Worm (Caenorhabditis elegans) whole organism, young adult: ENCODE data around the gene srb-3.

ENCODE experiments used
- B0035.1 ChIP-seq: sonication (generic microtip); optimal IDR thresholded peaks from 2 replicates; lab custom pipeline; 2016; ENCODE audit warnings: missing genetic modification characterization, mild to moderate bottlenecking, missing compliant biosample characterization, missing genotype, missing genetic modification reagents
- C17E4.6 ChIP-seq: fragments of 200-800 bp; sonication (Bioruptor generic); IDR thresholded peaks from 2 replicates; pipeline ENCODE4 v1.3.6; 2022; ENCODE audit warnings: missing genetic modification reagents, missing genetic modification characterization, missing compliant biosample characterization
- D2030.7 ChIP-seq: fragments of 200-800 bp; sonication (Bioruptor generic); IDR thresholded peaks from 2 replicates; pipeline ENCODE4 v1.3.6; 2022; ENCODE audit warnings: missing genetic modification reagents, missing genetic modification characterization, missing compliant biosample characterization
- F23B12.7 ChIP-seq: sonication (generic microtip); optimal IDR thresholded peaks from 2 replicates; lab custom pipeline; 2017; ENCODE audit warnings: missing genetic modification characterization, mild to moderate bottlenecking, missing compliant biosample characterization, antibody characterized with exemption, moderate library complexity; ENCODE audit not compliant: insufficient read depth
- F37B4.10 ChIP-seq: fragments of 200-800 bp; sonication (Bioruptor generic); IDR thresholded peaks from 2 replicates; pipeline ENCODE4 v1.3.6; 2022; ENCODE audit warnings: missing genetic modification characterization, missing compliant biosample characterization
- F49E8.2 ChIP-seq: sonication (generic microtip); optimal IDR thresholded peaks from 3 replicates; lab custom pipeline; 2017; ENCODE audit warnings: missing genetic modification characterization, mild to moderate bottlenecking, missing compliant biosample characterization, antibody characterized with exemption, moderate library complexity; ENCODE audit not compliant: insufficient read depth
- F55B11.4 ChIP-seq: sonication (generic microtip); optimal IDR thresholded peaks from 2 replicates; lab custom pipeline; 2016; ENCODE audit warnings: missing compliant biosample characterization, missing genetic modification characterization, borderline replicate concordance; ENCODE audit not compliant: insufficient read depth
- F57C9.4 ChIP-seq: sonication (generic microtip); optimal IDR thresholded peaks from 2 replicates; lab custom pipeline; 2017; ENCODE audit warnings: mild to moderate bottlenecking, missing genetic modification characterization, missing compliant biosample characterization
- T26A5.8 ChIP-seq: sonication (generic microtip); optimal IDR thresholded peaks from 2 replicates; lab custom pipeline; 2016; ENCODE audit warnings: missing genetic modification characterization, missing compliant biosample characterization
- Y53F4B.3 ChIP-seq: fragments of 200-800 bp; sonication (Bioruptor generic); IDR thresholded peaks from 2 replicates; pipeline ENCODE4 v1.3.6; 2022; ENCODE audit warnings: missing genetic modification reagents, missing genetic modification characterization, missing compliant biosample characterization
- Y95B8A.8 ChIP-seq: fragments of 200-800 bp; sonication (Bioruptor generic); IDR thresholded peaks from 2 replicates; pipeline ENCODE4 v1.3.6; 2022; ENCODE audit warnings: missing genetic modification reagents, missing genetic modification characterization, missing compliant biosample characterization
- attf-3 ChIP-seq: fragments of 200-800 bp; sonication (Bioruptor generic); conservative IDR thresholded peaks from 2 replicates; pipeline ENCODE4 v1.3.6; 2022; ENCODE audit warnings: missing genetic modification reagents, missing genetic modification characterization, missing compliant biosample characterization
- attf-6 ChIP-seq: fragments of 200-800 bp; sonication (Bioruptor generic); IDR thresholded peaks from 2 replicates; pipeline ENCODE4 v1.3.6; 2022; ENCODE audit warnings: missing genetic modification reagents, missing genetic modification characterization, missing compliant biosample characterization
- bed-1 ChIP-seq: fragments of 200-800 bp; sonication (Bioruptor generic); IDR thresholded peaks from 2 replicates; pipeline ENCODE4 v1.3.6; 2022; ENCODE audit warnings: missing genetic modification reagents, missing genetic modification characterization, missing compliant biosample characterization
- bed-2 ChIP-seq: fragments of 200-800 bp; sonication (Bioruptor generic); IDR thresholded peaks from 2 replicates; pipeline ENCODE4 v1.3.6; 2022; ENCODE audit warnings: missing genetic modification reagents, missing genetic modification characterization, missing compliant biosample characterization
- cebp-1 ChIP-seq, 2 experiments: fragments of 200-800 bp in 1 of 2; sonication (Bioruptor generic) in 1 of 2; sonication (generic microtip) in 1 of 2; IDR thresholded peaks in 1 of 2; optimal IDR thresholded peaks in 1 of 2; 2 replicates each; pipeline versions ENCODE4 v1.3.6 to Lab custom; 2017 to 2022; ENCODE audit warnings: missing compliant biosample characterization in 2 of 2, missing genetic modification characterization in 2 of 2, mild to moderate bottlenecking in 1 of 2, missing genetic modification reagents in 1 of 2, moderate library complexity in 1 of 2
- ceh-40 ChIP-seq: fragments of 200-800 bp; sonication (Bioruptor generic); IDR thresholded peaks from 2 replicates; pipeline ENCODE4 v1.3.6; 2022; ENCODE audit warnings: missing genetic modification characterization, missing compliant biosample characterization
- ceh-58 ChIP-seq: fragments of 200-800 bp; sonication (Bioruptor generic); IDR thresholded peaks from 2 replicates; pipeline ENCODE4 v1.3.6; 2022; ENCODE audit warnings: missing genetic modification characterization, missing compliant biosample characterization
- ceh-91 ChIP-seq: fragments of 200-800 bp; sonication (Bioruptor generic); IDR thresholded peaks from 2 replicates; pipeline ENCODE4 v1.3.6; 2022; ENCODE audit warnings: missing genetic modification reagents, missing genetic modification characterization, missing compliant biosample characterization
- dpff-1 ChIP-seq: sonication (generic microtip); optimal IDR thresholded peaks from 2 replicates; lab custom pipeline; 2017; ENCODE audit warnings: mild to moderate bottlenecking, missing genetic modification characterization, missing compliant biosample characterization
- dpl-1 ChIP-seq: fragments of 150-350 bp; optimal IDR thresholded peaks from 2 replicates; lab custom pipeline; 2014; ENCODE audit warnings: missing biosample characterization, missing genetic modification reagents, missing genetic modification characterization
- egl-18 ChIP-seq: fragments of 200-800 bp; sonication (Bioruptor generic); IDR thresholded peaks from 2 replicates; pipeline ENCODE4 v1.3.6; 2022; ENCODE audit warnings: missing genetic modification reagents, missing genetic modification characterization, missing compliant biosample characterization
- egrh-3 ChIP-seq: fragments of 200-800 bp; sonication (Bioruptor generic); IDR thresholded peaks from 2 replicates; pipeline ENCODE4 v1.3.6; 2022; ENCODE audit warnings: missing genetic modification reagents, missing genetic modification characterization, missing compliant biosample characterization
- ets-4 ChIP-seq: fragments of 200-800 bp; sonication (Bioruptor generic); optimal IDR thresholded peaks from 2 replicates; lab custom pipeline; 2018; ENCODE audit warnings: mild to moderate bottlenecking, missing genetic modification characterization, missing compliant biosample characterization
- fkh-3 ChIP-seq: sonication (generic microtip); optimal IDR thresholded peaks from 2 replicates; lab custom pipeline; 2016; ENCODE audit warnings: mild to moderate bottlenecking, missing genetic modification characterization, missing compliant biosample characterization
- him-1 ChIP-seq: sonication (generic microtip); optimal IDR thresholded peaks from 2 replicates; lab custom pipeline; 2016; ENCODE audit warnings: missing genotype, missing genetic modification reagents, missing genetic modification characterization, missing compliant biosample characterization
- hlh-26 ChIP-seq: fragments of 200-800 bp; sonication (Bioruptor generic); conservative IDR thresholded peaks from 2 replicates; pipeline ENCODE4 v1.3.6; 2022; ENCODE audit warnings: missing genetic modification reagents, missing genetic modification characterization, missing compliant biosample characterization
- hsf-1 ChIP-seq: fragments of 200-800 bp; sonication (Bioruptor generic); IDR thresholded peaks from 2 replicates; pipeline ENCODE4 v1.3.6; 2022; ENCODE audit warnings: missing genetic modification reagents, missing genetic modification characterization, missing compliant biosample characterization
- lin-35 ChIP-seq, 3 experiments: fragments of 150-350 bp in 2 of 3; sonication (generic microtip) in 1 of 3; optimal IDR thresholded peaks; 2 replicates each; lab custom pipeline; 2014 to 2018; ENCODE audit warnings: missing biosample characterization in 3 of 3, missing genetic modification characterization in 3 of 3, missing genetic modification reagents in 3 of 3
- lsy-27 ChIP-seq: sonication (generic microtip); optimal IDR thresholded peaks from 2 replicates; lab custom pipeline; 2017; ENCODE audit warnings: missing genetic modification characterization, mild to moderate bottlenecking, missing compliant biosample characterization, antibody characterized with exemption, missing genotype, borderline replicate concordance; ENCODE audit not compliant: insufficient read depth
- mcd-1 ChIP-seq: fragments of 200-800 bp; sonication (Bioruptor generic); IDR thresholded peaks from 2 replicates; pipeline ENCODE4 v1.3.6; 2022; ENCODE audit warnings: missing genetic modification reagents, missing genetic modification characterization, missing compliant biosample characterization
- nfya-1 ChIP-seq: sonication (generic microtip); optimal IDR thresholded peaks from 2 replicates; lab custom pipeline; 2017; ENCODE audit warnings: antibody characterized with exemption, missing compliant biosample characterization, missing genetic modification characterization, borderline replicate concordance; ENCODE audit not compliant: insufficient read depth
- nfyb-1 ChIP-seq: fragments of 200-800 bp; sonication (Bioruptor generic); IDR thresholded peaks from 2 replicates; pipeline ENCODE4 v1.3.6; 2022; ENCODE audit warnings: missing genetic modification reagents, missing genetic modification characterization, missing compliant biosample characterization
- sdz-38 ChIP-seq: sonication (generic microtip); optimal IDR thresholded peaks from 2 replicates; lab custom pipeline; 2016; ENCODE audit warnings: missing genotype, missing genetic modification characterization, missing compliant biosample characterization
- somi-1 ChIP-seq: fragments of 200-800 bp; sonication (Bioruptor generic); optimal IDR thresholded peaks from 2 replicates; lab custom pipeline; 2018; ENCODE audit warnings: mild to moderate bottlenecking, missing genetic modification characterization, missing compliant biosample characterization
- tlf-1 ChIP-seq: fragments of 200-800 bp; sonication (Bioruptor generic); optimal IDR thresholded peaks from 2 replicates; lab custom pipeline; 2018; ENCODE audit warnings: mild to moderate bottlenecking, missing genetic modification characterization, missing compliant biosample characterization
- ztf-22 ChIP-seq: fragments of 200-800 bp; sonication (Bioruptor generic); optimal IDR thresholded peaks from 2 replicates; lab custom pipeline; 2018; ENCODE audit warnings: mild to moderate bottlenecking, missing genetic modification characterization, moderate library complexity, missing compliant biosample characterization
- ztf-28 ChIP-seq: fragments of 200-800 bp; sonication (Bioruptor generic); IDR thresholded peaks from 2 replicates; pipeline ENCODE4 v1.3.6; 2022; ENCODE audit warnings: missing genetic modification reagents, missing genetic modification characterization, missing compliant biosample characterization
- ztf-3 ChIP-seq: fragments of 200-800 bp; sonication (Bioruptor generic); optimal IDR thresholded peaks from 2 replicates; lab custom pipeline; 2018; ENCODE audit warnings: mild to moderate bottlenecking, missing genetic modification characterization, missing compliant biosample characterization

The srb-3 gene

DNA sequence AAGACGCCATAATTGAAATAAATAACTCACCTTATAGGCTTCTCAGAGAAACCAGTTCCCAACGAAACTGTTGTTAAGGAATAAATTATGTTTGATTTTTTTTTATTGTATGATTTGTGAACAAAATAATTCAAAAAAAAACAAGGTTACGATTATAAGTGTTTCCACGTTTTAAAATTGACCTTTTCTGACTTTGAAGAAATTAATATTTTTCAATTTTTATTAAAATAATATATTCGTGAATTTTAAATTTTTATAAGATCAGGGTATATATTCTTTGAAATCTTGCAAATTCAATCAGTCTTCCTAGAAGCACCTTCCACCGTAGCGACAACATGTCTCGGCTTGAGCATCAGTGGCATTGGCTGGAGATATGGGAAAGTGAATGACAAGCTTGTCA is 7.7 kb upstream of the srb-3 start, which contains the start of gene C27D6.3:
TSS of gene C27D6.3 (minus strand) at position 101 of the 400 bp plus-strand sequence.
- TF ChIP-seq Y95B8A.8 (GFP tag; lab: Robert Waterston, UW) (no peak), attf-6 (GFP tag; lab: Robert Waterston, UW) (no peak), lsy-27 (tag; lab: Kevin White, UChicago) (no peak), ztf-22 (GFP tag; lab: Kevin White, UChicago) (no peak), dpl-1 (GFP tag; lab: Kevin White, UChicago) (no peak), lin-35 (GFP tag; optimal IDR thresholded peaks at IDR 0.05; lab: Kevin White, UChicago) (no peak), attf-3 (no peak), C17E4.6 (GFP tag; lab: Robert Waterston, UW) (no peak), ets-4 (GFP tag; lab: Kevin White, UChicago) (no peak), Y53F4B.3 (GFP tag; lab: Robert Waterston, UW) (no peak), F49E8.2 (no peak), F55B11.4 (tag; lab: Kevin White, UChicago) (no peak), tlf-1 (GFP tag; lab: Kevin White, UChicago) (no peak), ceh-58 (GFP tag; lab: Robert Waterston, UW) (no peak), hsf-1 (GFP tag; lab: Robert Waterston, UW) (no peak), mcd-1 (GFP tag; lab: Robert Waterston, UW) (no peak), ceh-91 (no peak), ztf-28 (no peak), ztf-3 (no peak)

DNA sequence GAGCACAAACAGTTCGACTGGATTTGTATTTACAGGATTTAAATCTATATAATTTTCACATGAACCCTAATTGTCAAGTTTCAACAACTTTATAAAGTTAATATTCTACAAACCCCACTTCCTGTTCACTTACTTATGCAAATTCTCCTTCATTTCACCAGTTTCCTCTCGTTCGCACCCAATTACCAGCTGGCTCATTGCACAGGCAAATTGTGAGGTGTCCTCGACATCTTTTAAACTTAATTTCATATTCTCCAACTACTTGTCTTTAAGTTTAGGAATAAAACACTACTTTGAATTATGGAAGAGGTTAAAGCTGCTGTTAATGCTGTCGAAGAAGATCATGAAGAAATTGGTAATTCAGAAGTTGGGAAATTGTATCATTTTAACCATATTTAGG is 5.8 kb upstream of the srb-3 start, which contains the start of gene C27D6.1:
TSS of gene C27D6.1 (plus strand) at position 301 of the 400 bp plus-strand sequence.
- TF ChIP-seq attf-3 (no peak), ceh-58 (GFP tag; lab: Robert Waterston, UW) (no peak), T26A5.8 (no peak), egrh-3 (GFP tag; lab: Robert Waterston, UW) (no peak), fkh-3 (tag; lab: Kevin White, UChicago) (no peak), F37B4.10 (GFP tag; lab: Robert Waterston, UW) (no peak), egl-18 (no peak), dpl-1 (GFP tag; lab: Kevin White, UChicago) (no peak), cebp-1 (GFP tag; IDR thresholded peaks at IDR 0.05; lab: Robert Waterston, UW) (no peak), cebp-1 (tag; optimal IDR thresholded peaks at IDR 0.05; lab: Kevin White, UChicago) (no peak)

DNA sequence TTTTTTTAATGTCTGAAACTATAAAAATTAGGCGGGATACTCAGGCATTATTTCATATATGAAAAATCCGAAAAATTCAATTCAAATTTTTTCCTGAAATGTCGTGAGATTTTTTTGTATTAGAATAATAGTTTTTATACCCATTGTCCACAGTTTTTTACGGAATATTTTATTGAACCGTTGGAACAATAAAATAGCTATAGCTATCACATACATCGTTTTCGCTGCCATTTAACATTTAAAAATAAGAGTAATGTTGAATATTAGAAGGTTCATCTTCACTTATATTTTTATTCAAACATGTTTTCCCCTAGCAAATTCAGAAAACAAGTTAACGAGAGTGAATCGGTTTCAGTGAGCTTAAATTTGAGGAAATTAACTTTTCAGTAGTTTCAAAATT is 5.0 kb upstream of the srb-3 start, which contains the start of gene C27D6.15:
TSS of gene C27D6.15 (plus strand) at position 301 of the 400 bp plus-strand sequence.
- TF ChIP-seq egrh-3 (GFP tag; lab: Robert Waterston, UW): no peak
- TF ChIP-seq D2030.7: no peak
- no peak for TF ChIP-seq F57C9.4
- TF ChIP-seq hlh-26 (GFP tag; lab: Robert Waterston, UW): no peak
- TF ChIP-seq nfya-1 (tag; lab: Kevin White, UChicago): no peak
- TF ChIP-seq bed-2 (GFP tag; lab: Robert Waterston, UW): no peak
- TF ChIP-seq ztf-3: no peak

DNA sequence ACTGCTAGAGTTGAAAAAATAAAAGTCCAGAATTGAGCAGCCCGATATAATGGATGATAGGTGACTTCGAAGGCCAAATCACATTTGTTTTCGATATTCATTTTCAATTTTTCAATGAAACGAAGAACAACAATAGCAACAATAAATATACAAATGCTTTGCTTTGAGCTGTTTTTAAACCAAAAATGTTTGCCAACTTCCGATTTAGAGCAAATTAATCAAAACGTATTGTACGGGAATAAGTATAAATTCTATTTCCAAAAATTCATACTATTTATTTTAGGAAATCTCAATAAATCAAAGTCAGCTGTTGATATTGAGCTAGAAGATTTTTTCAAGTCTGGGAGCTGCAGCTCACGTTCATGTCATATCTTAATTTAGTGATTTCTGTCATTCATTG is 4.3 kb upstream of the srb-3 start, which contains the start of gene srb-1:
TSS of gene srb-1 (minus strand) at position 101 of the 400 bp plus-strand sequence.
- no peak for TF ChIP-seq D2030.7
- TF ChIP-seq sdz-38 (tag; lab: Kevin White, UChicago): no peak
- TF ChIP-seq somi-1 (GFP tag; lab: Kevin White, UChicago): no peak
- TF ChIP-seq ceh-40: no peak
- TF ChIP-seq F23B12.7 (tag; lab: Kevin White, UChicago): no peak
- TF ChIP-seq him-1 (tag; lab: Kevin White, UChicago): no peak
- no peak for TF ChIP-seq dpff-1 (tag; lab: Kevin White, UChicago)
- no peak for TF ChIP-seq B0035.1 (tag; lab: Kevin White, UChicago)
- TF ChIP-seq nfyb-1 (GFP tag; lab: Robert Waterston, UW): no peak
- no peak for TF ChIP-seq ets-4 (GFP tag; lab: Kevin White, UChicago)
- TF ChIP-seq fkh-3 (tag; lab: Kevin White, UChicago): no peak
- TF ChIP-seq ztf-22 (GFP tag; lab: Kevin White, UChicago): no peak
- no peak for TF ChIP-seq bed-1 (GFP tag; lab: Robert Waterston, UW)
